Worm (Caenorhabditis elegans) whole organism, late embryonic: ENCODE measurements around the gene tbx-34.

Source experiments
- C38D4.7 ChIP-seq: fragments of 200-800 bp; sonication (Bioruptor generic); optimal IDR thresholded peaks from 2 replicates; lab custom pipeline; 2018; ENCODE audit warnings: mild to moderate bottlenecking, missing genetic modification characterization, moderate library complexity, missing compliant biosample characterization
- F13H6.1 ChIP-seq: sonication (generic microtip); optimal IDR thresholded peaks from 2 replicates; lab custom pipeline; 2016; ENCODE audit warnings: missing genetic modification characterization, missing compliant biosample characterization
- K02D7.2 ChIP-seq: sonication (generic microtip); optimal IDR thresholded peaks from 2 replicates; lab custom pipeline; 2017; ENCODE audit warnings: mild to moderate bottlenecking, missing genetic modification characterization, missing compliant biosample characterization
- T23F11.4 ChIP-seq: fragments of 200-800 bp; sonication (Bioruptor generic); optimal IDR thresholded peaks from 2 replicates; lab custom pipeline; 2018; ENCODE audit warnings: mild to moderate bottlenecking, missing genetic modification characterization, missing compliant biosample characterization
- Y22D7AL.16 ChIP-seq: sonication (generic microtip); optimal IDR thresholded peaks from 2 replicates; lab custom pipeline; 2016; ENCODE audit warnings: missing genetic modification characterization, missing compliant biosample characterization
- ceh-14 ChIP-seq: sonication (generic microtip); optimal IDR thresholded peaks from 2 replicates; lab custom pipeline; 2016; ENCODE audit warnings: missing genotype, missing genetic modification characterization, missing compliant biosample characterization
- ceh-19 ChIP-seq: fragments of 200-800 bp; sonication (Bioruptor generic); optimal IDR thresholded peaks from 2 replicates; lab custom pipeline; 2018; ENCODE audit warnings: mild to moderate bottlenecking, missing genetic modification characterization, missing compliant biosample characterization
- ceh-24 ChIP-seq: sonication (generic microtip); optimal IDR thresholded peaks from 2 replicates; lab custom pipeline; 2016; ENCODE audit warnings: mild to moderate bottlenecking, missing genetic modification characterization, missing compliant biosample characterization
- ceh-30 ChIP-seq: fragments of 150-350 bp; optimal IDR thresholded peaks from 2 replicates; lab custom pipeline; 2014; ENCODE audit warnings: missing biosample characterization, missing genetic modification characterization
- ceh-31 ChIP-seq: sonication (generic microtip); optimal IDR thresholded peaks from 2 replicates; lab custom pipeline; 2016; ENCODE audit warnings: missing genetic modification characterization, missing compliant biosample characterization
- ceh-34 ChIP-seq: sonication (generic microtip); optimal IDR thresholded peaks from 2 replicates; lab custom pipeline; 2016; ENCODE audit warnings: mild to moderate bottlenecking, missing genetic modification characterization, missing compliant biosample characterization
- ceh-45 ChIP-seq: fragments of 200-800 bp; sonication (Bioruptor generic); IDR thresholded peaks from 2 replicates; pipeline ENCODE4 v1.3.6; 2022; ENCODE audit warnings: missing genetic modification reagents, missing genetic modification characterization, missing compliant biosample characterization
- ceh-6 ChIP-seq: fragments of 200-800 bp; sonication (Bioruptor generic); optimal IDR thresholded peaks from 2 replicates; lab custom pipeline; 2018; ENCODE audit warnings: mild to moderate bottlenecking, missing genetic modification characterization, missing compliant biosample characterization
- ceh-9 ChIP-seq: sonication (generic microtip); optimal IDR thresholded peaks from 2 replicates; lab custom pipeline; 2016; ENCODE audit warnings: mild to moderate bottlenecking, missing genetic modification characterization, inconsistent platforms, missing compliant biosample characterization
- che-1 ChIP-seq: sonication (generic microtip); optimal IDR thresholded peaks from 2 replicates; lab custom pipeline; 2016; ENCODE audit warnings: mild to moderate bottlenecking, missing genetic modification characterization, missing compliant biosample characterization
- dmd-4 ChIP-seq: sonication (generic microtip); optimal IDR thresholded peaks from 2 replicates; lab custom pipeline; 2016; ENCODE audit warnings: borderline replicate concordance, missing genetic modification characterization, missing compliant biosample characterization
- elt-2 ChIP-seq: sonication (generic microtip); optimal IDR thresholded peaks from 2 replicates; lab custom pipeline; 2016; ENCODE audit warnings: missing genetic modification reagents, missing genetic modification characterization, missing compliant biosample characterization
- fkh-6 ChIP-seq: sonication (generic microtip); optimal IDR thresholded peaks from 2 replicates; lab custom pipeline; 2016; ENCODE audit warnings: missing genetic modification characterization, missing compliant biosample characterization
- mec-3 ChIP-seq: sonication (generic microtip); optimal IDR thresholded peaks from 2 replicates; lab custom pipeline; 2016; ENCODE audit warnings: borderline replicate concordance, missing genetic modification characterization, missing compliant biosample characterization
- nhr-232 ChIP-seq: sonication (generic microtip); optimal IDR thresholded peaks from 2 replicates; lab custom pipeline; 2016; ENCODE audit warnings: missing genetic modification characterization, missing compliant biosample characterization
- pag-3 ChIP-seq: sonication (generic microtip); optimal IDR thresholded peaks from 2 replicates; lab custom pipeline; 2016; ENCODE audit warnings: missing compliant biosample characterization, missing genetic modification characterization, borderline replicate concordance
- pha-4 ChIP-seq: fragments of 150-350 bp; optimal IDR thresholded peaks from 2 replicates; lab custom pipeline; 2018; ENCODE audit warnings: missing biosample characterization, missing genetic modification reagents, missing genetic modification characterization
- pqm-1 ChIP-seq: sonication (generic microtip); optimal IDR thresholded peaks from 2 replicates; lab custom pipeline; 2016; ENCODE audit warnings: missing genetic modification characterization, missing compliant biosample characterization
- pros-1 ChIP-seq: fragments of 150-350 bp; optimal IDR thresholded peaks from 2 replicates; lab custom pipeline; 2014; ENCODE audit warnings: missing biosample characterization, missing genetic modification reagents, missing genetic modification characterization
- ref-2 ChIP-seq: sonication (generic microtip); optimal IDR thresholded peaks from 2 replicates; lab custom pipeline; 2016; ENCODE audit warnings: missing genetic modification characterization, missing compliant biosample characterization
- sdc-2 ChIP-seq: sonication (generic microtip); optimal IDR thresholded peaks from 2 replicates; lab custom pipeline; 2016; ENCODE audit warnings: missing genotype, missing genetic modification characterization, missing compliant biosample characterization
- ttx-3 ChIP-seq: sonication (generic microtip); optimal IDR thresholded peaks from 2 replicates; lab custom pipeline; 2016; ENCODE audit warnings: missing genetic modification reagents, missing genetic modification characterization, missing compliant biosample characterization
- unc-3 ChIP-seq, 2 experiments: fragments of 200-800 bp in 1 of 2; sonication (Bioruptor generic) in 1 of 2; sonication (generic microtip) in 1 of 2; conservative IDR thresholded peaks in 1 of 2; optimal IDR thresholded peaks in 1 of 2; 2 replicates each; pipeline versions ENCODE4 v1.3.6 to Lab custom; 2016 to 2022; ENCODE audit warnings: missing compliant biosample characterization in 2 of 2, missing genetic modification characterization in 2 of 2, missing genetic modification reagents in 1 of 2
- unc-86 ChIP-seq: sonication (generic microtip); optimal IDR thresholded peaks from 2 replicates; lab custom pipeline; 2016; ENCODE audit warnings: missing genetic modification characterization, missing compliant biosample characterization

The tbx-34 gene

ce11 chrIII:11218150-11218841 is at the start of gene tbx-34, which contains the start of gene wht-8:
TSS of gene tbx-34 (minus strand) at chrIII:11218250.
TSS of gene wht-8 (plus strand) at chrIII:11218791.
- no peak for TF ChIP-seq ceh-9
- no peak for TF ChIP-seq F13H6.1 (tag; lab: Kevin White, UChicago)

ce11 chrIII:11267372-11267771 is 49.3 kb upstream of the tbx-34 start:
- peak; percentile 23 for TF ChIP-seq ref-2
- TF ChIP-seq K02D7.2 (tag; lab: Kevin White, UChicago): no peak
- TF ChIP-seq sdc-2 (tag; lab: Kevin White, UChicago): no peak
- TF ChIP-seq mec-3: no peak
- TF ChIP-seq C38D4.7 (GFP tag; lab: Kevin White, UChicago): no peak
- TF ChIP-seq dmd-4 (tag; lab: Kevin White, UChicago): no peak
- TF ChIP-seq pag-3 (tag; lab: Kevin White, UChicago): no peak
- TF ChIP-seq Y22D7AL.16 (tag; lab: Kevin White, UChicago): no peak
- TF ChIP-seq elt-2 (tag; lab: Kevin White, UChicago): peak; percentile 62
- TF ChIP-seq ttx-3 (tag; lab: Kevin White, UChicago): no peak
- no peak for TF ChIP-seq nhr-232 (tag; lab: Kevin White, UChicago)
- no peak for TF ChIP-seq fkh-6 (tag; lab: Kevin White, UChicago)

- TF ChIP-seq ceh-6 (GFP tag; lab: Kevin White, UChicago) (no peak), elt-2 (tag; lab: Kevin White, UChicago) (no peak), unc-3 (GFP tag; conservative IDR thresholded peaks at IDR 0.05; lab: Robert Waterston, UW) (no peak), unc-3 (tag; optimal IDR thresholded peaks at IDR 0.05; lab: Kevin White, UChicago) (no peak), che-1 (tag; lab: Kevin White, UChicago) (no peak), F13H6.1 (tag; lab: Kevin White, UChicago) (no peak), pag-3 (tag; lab: Kevin White, UChicago) (no peak), ceh-30 (tag; lab: Kevin White, UChicago) (no peak), ref-2 (no peak), ttx-3 (tag; lab: Kevin White, UChicago) (no peak), ceh-19 (GFP tag; lab: Kevin White, UChicago) (no peak)
- TF ChIP-seq, all 69 proteins: peak for 0
These were observed 44.0 kb upstream of the tbx-34 start for ce11 chrIII:11262089-11262488.

- no peak for TF ChIP-seq ceh-45 (GFP tag; lab: Robert Waterston, UW)
- TF ChIP-seq ceh-34: no peak
- no peak for TF ChIP-seq unc-3 (GFP tag; conservative IDR thresholded peaks at IDR 0.05; lab: Robert Waterston, UW)
- no peak for TF ChIP-seq unc-3 (tag; optimal IDR thresholded peaks at IDR 0.05; lab: Kevin White, UChicago)
- TF ChIP-seq ceh-31 (tag; lab: Kevin White, UChicago): no peak
- TF ChIP-seq ttx-3 (tag; lab: Kevin White, UChicago): no peak
- TF ChIP-seq ceh-14 (tag; lab: Kevin White, UChicago): no peak
- no peak for TF ChIP-seq K02D7.2 (tag; lab: Kevin White, UChicago)
- TF ChIP-seq T23F11.4 (GFP tag; lab: Kevin White, UChicago): no peak
- no peak for TF ChIP-seq sdc-2 (tag; lab: Kevin White, UChicago)
- TF ChIP-seq pha-4: no peak
- TF ChIP-seq unc-86 (tag; lab: Kevin White, UChicago): no peak
- TF ChIP-seq ceh-24 (tag; lab: Kevin White, UChicago): no peak
- no peak for TF ChIP-seq pqm-1 (tag; lab: Kevin White, UChicago)
These were observed 37.0 kb upstream of the tbx-34 start for ce11 chrIII:11255072-11255471.

ce11 chrIII:11251718-11252441 is 33.8 kb upstream of the tbx-34 start, which contains the start of gene Y47D3A.32:
TSS of gene Y47D3A.32 (plus strand) at chrIII:11252391.
- peak; percentile 9 for TF ChIP-seq elt-2 (tag; lab: Kevin White, UChicago)
- TF ChIP-seq pros-1 (tag; lab: Kevin White, UChicago): no peak
